Fruit fly (Drosophila melanogaster): Measurements from ENCODE around the gene CG11369.

- no peak for TF ChIP-seq CG4496 (GFP tag; IDR thresholded peaks at IDR 0.05)
- no peak for TF ChIP-seq CG8301 (tag; optimal IDR thresholded peaks at IDR 0.05)
- no peak for TF ChIP-seq rn (GFP tag; IDR thresholded peaks at IDR 0.05)
- TF ChIP-seq Ets98B (GFP tag; IDR thresholded peaks at IDR 0.05) = no peak
- no peak for TF ChIP-seq CG12605 (GFP tag; IDR thresholded peaks at IDR 0.05)
- no peak for TF ChIP-seq CG10348 (GFP tag; IDR thresholded peaks at IDR 0.05)
- TF ChIP-seq EcR (GFP tag; optimal IDR thresholded peaks at IDR 0.05) = no peak
- no peak for TF ChIP-seq gl (tag; optimal IDR thresholded peaks at IDR 0.05)
Observed at dm6 chrX:7616920-7617319, 42.8 kb downstream of the CG11369 start.

All from whole organism, pupa.